Fruit fly (Drosophila melanogaster): ENCODE data around the gene CG17593.

The CG17593 gene

dm6 chr2L:3557471-3557870 is 42.8 kb downstream of the CG17593 start (continued):
- no peak for TF ChIP-seq lz (GFP tag; optimal IDR thresholded peaks at IDR 0.05)
- TF ChIP-seq Smox (GFP tag; optimal IDR thresholded peaks at IDR 0.05): no peak
- TF ChIP-seq esn (GFP tag; optimal IDR thresholded peaks at IDR 0.05): no peak
- TF ChIP-seq vri (GFP tag; optimal IDR thresholded peaks at IDR 0.05): no peak
- TF ChIP-seq ss (GFP tag; optimal IDR thresholded peaks at IDR 0.05): peak in 1 of 2 experiments; percentile 59
- TF ChIP-seq Met (GFP tag; optimal IDR thresholded peaks at IDR 0.05): peak; percentile 8
- TF ChIP-seq pdm3 (GFP tag; optimal IDR thresholded peaks at IDR 0.05): peak; percentile 57
- peak; percentile 55 for TF ChIP-seq Hr4 (GFP tag; optimal IDR thresholded peaks at IDR 0.05)
- TF ChIP-seq CG3919 (GFP tag; optimal IDR thresholded peaks at IDR 0.05): peak; percentile 59
- peak; percentile 15 for TF ChIP-seq spab (GFP tag; optimal IDR thresholded peaks at IDR 0.05)
- no peak for TF ChIP-seq CG15336 (GFP tag; IDR thresholded peaks at IDR 0.05)
- TF ChIP-seq CG3032 (tag; optimal IDR thresholded peaks at IDR 0.05): peak; percentile 60
- TF ChIP-seq CG11294 (GFP tag; IDR thresholded peaks at IDR 0.05): no peak
- no peak for TF ChIP-seq Sox15 (GFP tag; optimal IDR thresholded peaks at IDR 0.05)
- TF ChIP-seq dsx (GFP tag; optimal IDR thresholded peaks at IDR 0.05; ENCODE audit: poor library complexity, severe bottlenecking): peak; percentile 63
- TF ChIP-seq CG9139 (GFP tag; optimal IDR thresholded peaks at IDR 0.05): no peak
- peak; percentile 35 for TF ChIP-seq OdsH (GFP tag; optimal IDR thresholded peaks at IDR 0.05)
- peak; percentile 52 for TF ChIP-seq fd59A (GFP tag; optimal IDR thresholded peaks at IDR 0.05)
- TF ChIP-seq Ets21C (GFP tag; optimal IDR thresholded peaks at IDR 0.05): no peak
- TF ChIP-seq CG6163 (GFP tag; IDR thresholded peaks at IDR 0.05): peak; percentile 61; the same call in 1 of the 3 replicates
- TF ChIP-seq Eip93F (GFP tag; optimal IDR thresholded peaks at IDR 0.05): no peak
- TF ChIP-seq Eip78C (GFP tag): peak; percentile 89
- peak in 1 of 2 experiments; percentile 15 for TF ChIP-seq salr (GFP tag; optimal IDR thresholded peaks at IDR 0.05)
- no peak for TF ChIP-seq CG16779 (tag; optimal IDR thresholded peaks at IDR 0.05)

- no peak for TF ChIP-seq CG15336 (GFP tag; IDR thresholded peaks at IDR 0.05)
- TF ChIP-seq CG1621 (tag; optimal IDR thresholded peaks at IDR 0.05): no peak
- no peak for TF ChIP-seq Sox15 (GFP tag; optimal IDR thresholded peaks at IDR 0.05)
- no peak for TF ChIP-seq CG3919 (GFP tag; optimal IDR thresholded peaks at IDR 0.05)
- TF ChIP-seq CG11902 (GFP tag; optimal IDR thresholded peaks at IDR 0.05): peak; percentile 12
- TF ChIP-seq lz (GFP tag; optimal IDR thresholded peaks at IDR 0.05): no peak
- TF ChIP-seq CG7368 (GFP tag; optimal IDR thresholded peaks at IDR 0.05): no peak
- TF ChIP-seq Eip93F (GFP tag; optimal IDR thresholded peaks at IDR 0.05): no peak
- TF ChIP-seq CG10631 (GFP tag; optimal IDR thresholded peaks at IDR 0.05): no peak
- TF ChIP-seq Hr39 (GFP tag; optimal IDR thresholded peaks at IDR 0.05): no peak
- no peak for TF ChIP-seq CG11294 (GFP tag; IDR thresholded peaks at IDR 0.05)
- TF ChIP-seq CG6854 (GFP tag; optimal IDR thresholded peaks at IDR 0.05): no peak
- TF ChIP-seq Eip75B (GFP tag; optimal IDR thresholded peaks at IDR 0.05): no peak
- peak; percentile 46 for TF ChIP-seq Eip78C (GFP tag)
- no peak for TF ChIP-seq Sox14 (GFP tag; optimal IDR thresholded peaks at IDR 0.05)
- peak; percentile 32 for TF ChIP-seq topi (GFP tag; optimal IDR thresholded peaks at IDR 0.05)
- TF ChIP-seq CG34406 (GFP tag; optimal IDR thresholded peaks at IDR 0.05): peak; percentile 9
- no peak for TF ChIP-seq salr (GFP tag; optimal IDR thresholded peaks at IDR 0.05)
- TF ChIP-seq CG4318 (GFP tag; optimal IDR thresholded peaks at IDR 0.05): no peak
- TF ChIP-seq CG10669 (GFP tag; optimal IDR thresholded peaks at IDR 0.05): peak; percentile 51
- TF ChIP-seq CG3032 (tag; optimal IDR thresholded peaks at IDR 0.05): peak; percentile 52
- TF ChIP-seq Hr4 (GFP tag; optimal IDR thresholded peaks at IDR 0.05): no peak
- TF ChIP-seq eg (GFP tag; IDR thresholded peaks at IDR 0.05): no peak
- TF ChIP-seq vri (GFP tag; optimal IDR thresholded peaks at IDR 0.05): no peak
- no peak for TF ChIP-seq CG16779 (tag; optimal IDR thresholded peaks at IDR 0.05)
- no peak for TF ChIP-seq Blimp-1 (GFP tag; optimal IDR thresholded peaks at IDR 0.05)
- TF ChIP-seq Smox (GFP tag; optimal IDR thresholded peaks at IDR 0.05): no peak
- TF ChIP-seq CG6163 (GFP tag; IDR thresholded peaks at IDR 0.05): no peak
- peak; percentile 12 for TF ChIP-seq spab (GFP tag; optimal IDR thresholded peaks at IDR 0.05)
- TF ChIP-seq dac (GFP tag; optimal IDR thresholded peaks at IDR 0.05): no peak
- TF ChIP-seq OdsH (GFP tag; optimal IDR thresholded peaks at IDR 0.05): no peak
- TF ChIP-seq CG6808 (GFP tag; optimal IDR thresholded peaks at IDR 0.05): peak; percentile 11
- TF ChIP-seq svp (GFP tag): peak; percentile 37
- TF ChIP-seq Hr38 (GFP tag; optimal IDR thresholded peaks at IDR 0.05): no peak
- TF ChIP-seq CG31627 (GFP tag; optimal IDR thresholded peaks at IDR 0.05): no peak
- TF ChIP-seq CG8319 (GFP tag; optimal IDR thresholded peaks at IDR 0.05): no peak
- no peak for TF ChIP-seq fd85E (GFP tag; optimal IDR thresholded peaks at IDR 0.05)
- no peak for TF ChIP-seq fd59A (GFP tag; optimal IDR thresholded peaks at IDR 0.05)
- no peak for TF ChIP-seq Lpt (GFP tag; optimal IDR thresholded peaks at IDR 0.05)
- no peak for TF ChIP-seq CG9139 (GFP tag; optimal IDR thresholded peaks at IDR 0.05)
- no peak for TF ChIP-seq Sox102F (GFP tag; optimal IDR thresholded peaks at IDR 0.05)
- peak; percentile 52 for TF ChIP-seq Ets96B (tag; optimal IDR thresholded peaks at IDR 0.05)
Observed at dm6 chr2L:3558299-3558698, 43.6 kb downstream of the CG17593 start.

Data from whole organism, prepupa.